Worm (Caenorhabditis elegans) whole organism, L1 larva: Measurements from ENCODE around the gene fat-1.

Experiments used
- blmp-1 ChIP-seq: fragments of 150-350 bp; optimal IDR thresholded peaks from 2 replicates; lab custom pipeline; 2014; ENCODE audit warnings: missing biosample characterization, missing genetic modification characterization
- ceh-82 ChIP-seq, 3 experiments: fragments of 150-350 bp in 1 of 3; sonication (generic microtip) in 2 of 3; optimal IDR thresholded peaks; 2 replicates each; lab custom pipeline; 2014 to 2017; ENCODE audit warnings: missing biosample characterization in 3 of 3, missing genetic modification characterization in 3 of 3
- egl-27 ChIP-seq, 2 experiments: fragments of 150-350 bp in 1 of 2; sonication (generic microtip); optimal IDR thresholded peaks; 3 replicates each; lab custom pipeline; 2017 to 2018; ENCODE audit warnings: missing biosample characterization in 2 of 2, missing genetic modification characterization in 2 of 2, missing genetic modification reagents in 2 of 2
- fkh-10 ChIP-seq: sonication (generic microtip); optimal IDR thresholded peaks from 2 replicates; lab custom pipeline; 2017; ENCODE audit warnings: missing biosample characterization, missing genetic modification reagents, missing genetic modification characterization
- lin-13 ChIP-seq: fragments of 150-350 bp; optimal IDR thresholded peaks from 2 replicates; lab custom pipeline; 2014; ENCODE audit warnings: missing biosample characterization, missing genetic modification reagents, missing genetic modification characterization
- nhr-20 ChIP-seq: sonication (generic microtip); optimal IDR thresholded peaks from 2 replicates; lab custom pipeline; 2016; ENCODE audit warnings: mild to moderate bottlenecking, missing genetic modification characterization, missing compliant biosample characterization
- nhr-28 ChIP-seq: fragments of 150-350 bp; optimal IDR thresholded peaks from 2 replicates; lab custom pipeline; 2014; ENCODE audit warnings: missing biosample characterization, missing genetic modification characterization
- rnt-1 ChIP-seq: sonication (generic microtip); optimal IDR thresholded peaks from 2 replicates; lab custom pipeline; 2016; ENCODE audit warnings: mild to moderate bottlenecking, missing genetic modification characterization, moderate library complexity, missing compliant biosample characterization
- snpc-4 ChIP-seq: fragments of 150-350 bp; optimal IDR thresholded peaks from 2 replicates; lab custom pipeline; 2014; ENCODE audit warnings: missing biosample characterization, missing genetic modification characterization
- ztf-11 ChIP-seq, 2 experiments: sonication (generic microtip); optimal IDR thresholded peaks; 2 replicates each; lab custom pipeline; 2016 to 2017; ENCODE audit warnings: missing genetic modification characterization in 2 of 2, missing biosample characterization in 1 of 2, missing compliant biosample characterization in 1 of 2

ce11 chrIV:13348592-13348991, 33.1 kb downstream of the fat-1 start, which contains the start of gene W02A2.12:
- TF ChIP-seq nhr-28 (tag; lab: Kevin White, UChicago), result no peak
- no peak for TF ChIP-seq lin-13
- no peak for TF ChIP-seq nhr-20 (tag; lab: Kevin White, UChicago)
- TF ChIP-seq ceh-82 (tag; optimal IDR thresholded peaks at IDR 0.05; lab: Kevin White, UChicago), result no peak
- no peak for TF ChIP-seq ztf-11 (tag; optimal IDR thresholded peaks at IDR 0.05; lab: Kevin White, UChicago)
- no peak for TF ChIP-seq fkh-10 (GFP tag; lab: Kevin White, UChicago)
- no peak for TF ChIP-seq rnt-1 (tag; lab: Kevin White, UChicago)
- no peak for TF ChIP-seq blmp-1 (tag; lab: Kevin White, UChicago)
- TF ChIP-seq snpc-4 (tag; lab: Kevin White, UChicago), result no peak
- no peak for TF ChIP-seq egl-27 (tag; optimal IDR thresholded peaks at IDR 0.05; lab: Kevin White, UChicago)
